Worm (Caenorhabditis elegans) whole organism, L3 larva: ENCODE data around the gene ags-3.

Experiments used
- R02D3.7 ChIP-seq: fragments of 150-350 bp; optimal IDR thresholded peaks from 2 replicates; lab custom pipeline; 2014; ENCODE audit warnings: missing biosample characterization, missing genetic modification characterization
- ZK546.5 ChIP-seq: sonication (generic microtip); optimal IDR thresholded peaks from 2 replicates; lab custom pipeline; 2017; ENCODE audit warnings: missing biosample characterization, missing genetic modification characterization
- aly-2 ChIP-seq: fragments of 150-350 bp; optimal IDR thresholded peaks from 2 replicates; lab custom pipeline; 2014; ENCODE audit warnings: missing biosample characterization, missing genetic modification characterization
- ama-1 ChIP-seq: fragments of 150-350 bp; optimal IDR thresholded peaks from 2 replicates; lab custom pipeline; 2018
- ceh-16 ChIP-seq: sonication (generic microtip); optimal IDR thresholded peaks from 2 replicates; lab custom pipeline; 2017; ENCODE audit warnings: missing biosample characterization, missing genetic modification characterization
- ceh-28 ChIP-seq: fragments of 150-350 bp; optimal IDR thresholded peaks from 2 replicates; lab custom pipeline; 2014; ENCODE audit warnings: missing biosample characterization, missing genetic modification reagents, missing genetic modification characterization
- ceh-82 ChIP-seq: fragments of 150-350 bp; optimal IDR thresholded peaks from 2 replicates; lab custom pipeline; 2014; ENCODE audit warnings: missing biosample characterization, missing genetic modification characterization
- ceh-9 ChIP-seq: sonication (generic microtip); optimal IDR thresholded peaks from 2 replicates; lab custom pipeline; 2018; ENCODE audit warnings: missing biosample characterization, missing genetic modification characterization
- daf-12 ChIP-seq: fragments of 150-350 bp; optimal IDR thresholded peaks from 2 replicates; lab custom pipeline; 2014; ENCODE audit warnings: missing biosample characterization, missing genetic modification reagents, missing genetic modification characterization
- egl-27 ChIP-seq: sonication (generic microtip); optimal IDR thresholded peaks from 4 replicates; lab custom pipeline; 2017; ENCODE audit warnings: missing biosample characterization, missing genetic modification reagents, missing genetic modification characterization
- egl-5 ChIP-seq: fragments of 150-350 bp; optimal IDR thresholded peaks from 2 replicates; lab custom pipeline; 2017; ENCODE audit warnings: missing biosample characterization, missing genetic modification reagents, missing genetic modification characterization, inconsistent platforms
- elt-1 ChIP-seq: fragments of 150-350 bp; optimal IDR thresholded peaks from 2 replicates; lab custom pipeline; 2014; ENCODE audit warnings: missing biosample characterization, missing genetic modification characterization
- elt-2 ChIP-seq: sonication (generic microtip); optimal IDR thresholded peaks from 2 replicates; lab custom pipeline; 2016; ENCODE audit warnings: missing genetic modification reagents, mild to moderate bottlenecking, missing genetic modification characterization, missing compliant biosample characterization
- elt-3 ChIP-seq, 3 experiments: fragments of 150-350 bp in 1 of 3; sonication (generic microtip) in 2 of 3; optimal IDR thresholded peaks; 2 replicates in 2 of 3; 4 replicates in 1 of 3; lab custom pipeline; 2014 to 2017; ENCODE audit warnings: missing biosample characterization in 3 of 3, missing genetic modification characterization in 3 of 3
- eor-1 ChIP-seq, 2 experiments: fragments of 150-350 bp; optimal IDR thresholded peaks; 2 replicates each; lab custom pipeline; 2014 to 2018; ENCODE audit warnings: missing biosample characterization in 2 of 2, missing genetic modification characterization in 2 of 2
- fkh-10 ChIP-seq: sonication (generic microtip); optimal IDR thresholded peaks from 2 replicates; lab custom pipeline; 2017; ENCODE audit warnings: missing biosample characterization, missing genetic modification reagents, missing genetic modification characterization
- fkh-2 ChIP-seq: fragments of 150-350 bp; optimal IDR thresholded peaks from 2 replicates; lab custom pipeline; 2014; ENCODE audit warnings: missing biosample characterization, missing genetic modification reagents, missing genetic modification characterization
- fos-1 ChIP-seq: fragments of 150-350 bp; optimal IDR thresholded peaks from 2 replicates; lab custom pipeline; 2014; ENCODE audit warnings: missing biosample characterization, missing genetic modification characterization
- hmg-11 ChIP-seq: sonication (generic microtip); optimal IDR thresholded peaks from 2 replicates; lab custom pipeline; 2016; ENCODE audit warnings: missing genetic modification characterization, missing compliant biosample characterization
- jun-1 ChIP-seq: fragments of 150-350 bp; optimal IDR thresholded peaks from 2 replicates; lab custom pipeline; 2014; ENCODE audit warnings: missing biosample characterization, missing genetic modification reagents, missing genetic modification characterization
- lin-15B ChIP-seq: fragments of 150-350 bp; optimal IDR thresholded peaks from 2 replicates; lab custom pipeline; 2014; ENCODE audit warnings: missing biosample characterization, missing genetic modification characterization
- lin-39 ChIP-seq: fragments of 150-350 bp; optimal IDR thresholded peaks from 2 replicates; lab custom pipeline; 2018; ENCODE audit warnings: missing biosample characterization, missing genetic modification reagents, missing genetic modification characterization
- lsy-12 ChIP-seq: sonication (generic microtip); optimal IDR thresholded peaks from 2 replicates; lab custom pipeline; 2016; ENCODE audit warnings: mild to moderate bottlenecking, missing genetic modification characterization, missing compliant biosample characterization
- mdl-1 ChIP-seq: fragments of 150-350 bp; optimal IDR thresholded peaks from 2 replicates; lab custom pipeline; 2014; ENCODE audit warnings: missing biosample characterization, missing genetic modification characterization
- mml-1 ChIP-seq: fragments of 150-350 bp; sonication (generic microtip); optimal IDR thresholded peaks from 3 replicates; lab custom pipeline; 2014; ENCODE audit warnings: missing biosample characterization, missing genetic modification characterization
- nfya-1 ChIP-seq: sonication (generic microtip); optimal IDR thresholded peaks from 2 replicates; lab custom pipeline; 2017; ENCODE audit warnings: missing genetic modification characterization, mild to moderate bottlenecking, missing compliant biosample characterization, antibody characterized with exemption, moderate library complexity; ENCODE audit not compliant: insufficient read depth
- nhr-11 ChIP-seq: fragments of 150-350 bp; optimal IDR thresholded peaks from 2 replicates; lab custom pipeline; 2014; ENCODE audit warnings: missing biosample characterization, missing genetic modification characterization
- nhr-12 ChIP-seq: fragments of 150-350 bp; optimal IDR thresholded peaks from 2 replicates; lab custom pipeline; 2014; ENCODE audit warnings: missing biosample characterization, missing genetic modification characterization
- nhr-23 ChIP-seq: fragments of 150-350 bp; optimal IDR thresholded peaks from 2 replicates; lab custom pipeline; 2014; ENCODE audit warnings: missing biosample characterization, missing genetic modification reagents, missing genetic modification characterization
- nhr-237 ChIP-seq: fragments of 150-350 bp; optimal IDR thresholded peaks from 2 replicates; lab custom pipeline; 2014; ENCODE audit warnings: missing biosample characterization, missing genetic modification characterization
- nhr-25 ChIP-seq: sonication (generic microtip); optimal IDR thresholded peaks from 2 replicates; lab custom pipeline; 2017; ENCODE audit warnings: missing biosample characterization, missing genetic modification characterization
- nhr-28 ChIP-seq: fragments of 150-350 bp; optimal IDR thresholded peaks from 2 replicates; lab custom pipeline; 2014; ENCODE audit warnings: missing biosample characterization, missing genetic modification characterization
- nhr-43 ChIP-seq: sonication (generic microtip); optimal IDR thresholded peaks from 2 replicates; lab custom pipeline; 2016; ENCODE audit warnings: mild to moderate bottlenecking, missing genetic modification characterization, missing compliant biosample characterization; ENCODE audit not compliant: poor library complexity, severe bottlenecking
- nhr-67 ChIP-seq: fragments of 150-350 bp; optimal IDR thresholded peaks from 2 replicates; lab custom pipeline; 2014; ENCODE audit warnings: missing biosample characterization, missing genetic modification characterization
- nhr-76 ChIP-seq: fragments of 150-350 bp; sonication (generic microtip); optimal IDR thresholded peaks from 5 replicates; lab custom pipeline; 2014; ENCODE audit warnings: missing biosample characterization, missing genetic modification characterization
- nhr-77 ChIP-seq: fragments of 150-350 bp; optimal IDR thresholded peaks from 2 replicates; lab custom pipeline; 2014; ENCODE audit warnings: missing biosample characterization, missing genetic modification characterization
- pha-4 ChIP-seq: fragments of 150-350 bp; optimal IDR thresholded peaks from 2 replicates; lab custom pipeline; 2014; ENCODE audit warnings: missing biosample characterization, missing genetic modification reagents, missing genetic modification characterization
- pqm-1 ChIP-seq: fragments of 150-350 bp; optimal IDR thresholded peaks from 2 replicates; lab custom pipeline; 2017; ENCODE audit warnings: missing biosample characterization, missing genetic modification characterization, inconsistent platforms
- sea-2 ChIP-seq: fragments of 150-350 bp; sonication (generic microtip); optimal IDR thresholded peaks from 4 replicates; lab custom pipeline; 2014; ENCODE audit warnings: missing biosample characterization, missing genetic modification reagents, missing genetic modification characterization
- skn-1 ChIP-seq: fragments of 150-350 bp; optimal IDR thresholded peaks from 2 replicates; lab custom pipeline; 2014; ENCODE audit warnings: missing biosample characterization, missing genetic modification characterization
- snpc-4 ChIP-seq: fragments of 150-350 bp; optimal IDR thresholded peaks from 2 replicates; lab custom pipeline; 2014; ENCODE audit warnings: missing biosample characterization, missing genetic modification characterization
- tbx-2 ChIP-seq: sonication (generic microtip); optimal IDR thresholded peaks from 2 replicates; lab custom pipeline; 2016; ENCODE audit warnings: mild to moderate bottlenecking, missing genetic modification characterization, missing compliant biosample characterization
- unc-39 ChIP-seq: sonication (generic microtip); optimal IDR thresholded peaks from 4 replicates; lab custom pipeline; 2017; ENCODE audit warnings: missing biosample characterization, missing genetic modification characterization
- unc-62 ChIP-seq: fragments of 150-350 bp; sonication (generic microtip); optimal IDR thresholded peaks from 4 replicates; lab custom pipeline; 2014; ENCODE audit warnings: missing biosample characterization, missing genetic modification reagents, missing genetic modification characterization
- zag-1 ChIP-seq: fragments of 150-350 bp; optimal IDR thresholded peaks from 2 replicates; lab custom pipeline; 2014; ENCODE audit warnings: missing biosample characterization, missing genetic modification characterization
- ztf-11 ChIP-seq: fragments of 150-350 bp; optimal IDR thresholded peaks from 2 replicates; lab custom pipeline; 2014; ENCODE audit warnings: missing biosample characterization, missing genetic modification characterization
- ztf-4 ChIP-seq: fragments of 150-350 bp; optimal IDR thresholded peaks from 2 replicates; lab custom pipeline; 2014; ENCODE audit warnings: missing biosample characterization, missing genetic modification characterization

Gene ags-3

DNA sequence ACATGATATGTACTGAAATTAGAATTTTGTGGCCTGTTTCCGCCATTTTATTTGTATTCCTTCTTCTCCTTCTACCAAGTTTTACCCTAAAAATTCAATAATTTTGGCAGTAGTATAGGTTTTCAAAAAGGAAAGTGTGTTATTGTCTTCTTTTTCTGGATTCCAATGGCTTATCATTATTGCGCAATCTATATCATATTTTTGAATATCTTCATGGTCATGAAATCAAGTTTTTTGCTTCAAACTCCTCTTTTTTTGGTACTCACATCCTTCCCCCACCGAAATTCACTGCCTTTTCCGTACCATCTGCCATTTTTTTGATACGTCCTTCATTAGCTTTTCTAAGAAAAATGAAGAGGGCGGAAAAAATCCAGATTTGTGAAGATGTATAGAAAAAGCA is 54.6 kb downstream of the ags-3 start:
- TF ChIP-seq unc-39 (tag; lab: Kevin White, UChicago) (no peak), ceh-9 (tag; lab: Kevin White, UChicago) (no peak), elt-1 (no peak), aly-2 (tag; lab: Kevin White, UChicago) (no peak), egl-27 (tag; lab: Kevin White, UChicago) (no peak), nhr-25 (no peak), nhr-237 (no peak), nfya-1 (tag; lab: Kevin White, UChicago) (no peak), lin-39 (tag; lab: Kevin White, UChicago) (no peak), ceh-28 (tag; lab: Kevin White, UChicago) (no peak)

DNA sequence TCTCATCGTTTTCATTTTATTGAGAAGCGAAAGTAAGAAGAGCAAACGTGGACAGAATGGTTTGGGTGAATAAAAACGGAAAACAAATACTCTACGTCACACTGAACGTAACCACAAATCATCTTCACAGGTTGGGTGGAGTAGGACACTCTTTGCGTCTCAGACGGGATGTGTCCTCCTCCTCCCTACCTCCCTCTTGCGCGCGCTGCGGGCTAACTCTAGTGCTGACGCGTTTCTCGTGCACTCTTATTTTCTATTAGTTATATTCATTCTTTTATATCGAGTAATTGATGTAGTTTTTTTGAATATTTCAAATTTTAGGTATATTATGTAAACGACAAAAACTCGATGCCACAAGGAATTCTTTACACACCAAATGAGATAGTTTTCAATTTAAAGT is 59.4 kb downstream of the ags-3 start, which contains the start of gene Y34B4A.7:
Y34B4A.7 (plus strand) TSS at position 297 of the 400 bp plus-strand sequence.
- TF ChIP-seq hmg-11 (tag; lab: Kevin White, UChicago) (peak; percentile 37), ceh-16 (tag; lab: Kevin White, UChicago) (no peak), ztf-11 (tag; lab: Kevin White, UChicago) (no peak), fkh-2 (no peak), nfya-1 (tag; lab: Kevin White, UChicago) (peak; percentile 51), egl-5 (tag; lab: Kevin White, UChicago) (no peak), unc-62 (GFP tag; lab: Kevin White, UChicago) (no peak), daf-12 (no peak), tbx-2 (peak; percentile 45), elt-3 (tag; optimal IDR thresholded peaks at IDR 0.05; lab: Kevin White, UChicago) (no peak), nhr-76 (tag; lab: Kevin White, UChicago) (no peak), eor-1 (tag; optimal IDR thresholded peaks at IDR 0.05; lab: Kevin White, UChicago) (no peak), ztf-4 (no peak), lsy-12 (tag; lab: Kevin White, UChicago) (no peak), sea-2 (GFP tag; lab: Kevin White, UChicago) (no peak), nhr-23 (tag; lab: Kevin White, UChicago) (peak; percentile 72), jun-1 (tag; lab: Kevin White, UChicago) (no peak), nhr-43 (tag; lab: Kevin White, UChicago) (peak; percentile 2), nhr-77 (tag; lab: Kevin White, UChicago) (no peak), lin-15B (tag; lab: Kevin White, UChicago) (peak; percentile 48), nhr-28 (tag; lab: Kevin White, UChicago) (no peak), elt-1 (no peak), nhr-25 (peak; percentile 76), mdl-1 (tag; lab: Kevin White, UChicago) (no peak), mml-1 (tag; lab: Kevin White, UChicago) (no peak), ZK546.5 (tag; lab: Kevin White, UChicago) (no peak), nhr-12 (tag; lab: Kevin White, UChicago) (no peak), zag-1 (no peak), snpc-4 (tag; lab: Kevin White, UChicago) (peak; percentile 80), nhr-67 (tag; lab: Kevin White, UChicago) (no peak), lin-39 (tag; lab: Kevin White, UChicago) (peak; percentile 71), ceh-9 (tag; lab: Kevin White, UChicago) (no peak), fkh-10 (GFP tag; lab: Kevin White, UChicago) (no peak), egl-27 (tag; lab: Kevin White, UChicago) (no peak), pha-4 (tag; lab: Kevin White, UChicago) (peak; percentile 73), nhr-11 (tag; lab: Kevin White, UChicago) (peak; percentile 33), aly-2 (tag; lab: Kevin White, UChicago) (no peak), fos-1 (no peak), R02D3.7 (tag; lab: Kevin White, UChicago) (no peak), elt-2 (tag; lab: Kevin White, UChicago) (peak; percentile 39), unc-39 (tag; lab: Kevin White, UChicago) (no peak), nhr-237 (no peak), ama-1 (lab: Kevin White, UChicago) (no peak), ceh-28 (tag; lab: Kevin White, UChicago) (peak; percentile 19), ceh-82 (tag; lab: Kevin White, UChicago) (no peak), skn-1 (tag; lab: Kevin White, UChicago) (no peak), pqm-1 (tag; lab: Kevin White, UChicago) (no peak)
- TF ChIP-seq, all 47 proteins: peak for 13
